Fruit fly (Drosophila melanogaster) whole organism, pupa: ENCODE data around the gene Cyp6d5.

Experiments used
- CG10348 ChIP-seq: fragments of 200-800 bp; sonication (Bioruptor generic); IDR thresholded peaks from 2 replicates; pipeline ENCODE4 v1.3.6; 2022; ENCODE audit warnings: missing biosample characterization, missing genetic modification characterization
- CG13204 ChIP-seq: fragments of 200-800 bp; sonication (Bioruptor generic); optimal IDR thresholded peaks from 2 replicates; lab custom pipeline; 2018; ENCODE audit warnings: missing biosample characterization, mild to moderate bottlenecking, missing genetic modification characterization, moderate library complexity
- CG14655 ChIP-seq: fragments of 200-800 bp; sonication (Bioruptor generic); optimal IDR thresholded peaks from 3 replicates; lab custom pipeline; 2017; ENCODE audit warnings: mild to moderate bottlenecking, missing biosample characterization, missing genetic modification reagents, missing genetic modification characterization
- CG15710 ChIP-seq: fragments of 200-800 bp; sonication (Bioruptor generic); optimal IDR thresholded peaks from 2 replicates; lab custom pipeline; 2018; ENCODE audit warnings: missing biosample characterization, mild to moderate bottlenecking, missing genetic modification characterization, moderate library complexity
- CG34367 ChIP-seq: fragments of 200-800 bp; sonication (Bioruptor generic); optimal IDR thresholded peaks from 2 replicates; lab custom pipeline; 2018; ENCODE audit warnings: missing biosample characterization, mild to moderate bottlenecking, missing genetic modification characterization
- CG8159 ChIP-seq: fragments of 200-800 bp; sonication (Bioruptor generic); optimal IDR thresholded peaks from 3 replicates; lab custom pipeline; 2018; ENCODE audit warnings: missing biosample characterization, mild to moderate bottlenecking, missing genetic modification characterization, moderate library complexity
- CG9948 ChIP-seq: fragments of 200-800 bp; sonication (Bioruptor generic); optimal IDR thresholded peaks from 2 replicates; lab custom pipeline; 2018; ENCODE audit warnings: missing biosample characterization, mild to moderate bottlenecking, missing genetic modification characterization, moderate library complexity
- D1 ChIP-seq: fragments of 200-800 bp; sonication (Bioruptor generic); optimal IDR thresholded peaks from 2 replicates; lab custom pipeline; 2018; ENCODE audit warnings: missing biosample characterization, mild to moderate bottlenecking, missing genetic modification characterization, moderate library complexity
- EcR ChIP-seq: fragments of 200-800 bp; sonication (Bioruptor generic); optimal IDR thresholded peaks from 3 replicates; lab custom pipeline; 2019; ENCODE audit warnings: missing biosample characterization, missing genetic modification characterization, mild to moderate bottlenecking, moderate library complexity, missing genetic modification reagents
- Pif1A ChIP-seq: fragments of 200-800 bp; sonication (Bioruptor generic); optimal IDR thresholded peaks from 3 replicates; lab custom pipeline; 2016; ENCODE audit warnings: missing biosample characterization, missing genetic modification characterization
- Snoo ChIP-seq: fragments of 200-800 bp; sonication (Bioruptor generic); optimal IDR thresholded peaks from 3 replicates; lab custom pipeline; 2017; ENCODE audit warnings: missing biosample characterization, mild to moderate bottlenecking, missing genetic modification characterization, inconsistent platforms
- fd96Ca ChIP-seq: fragments of 200-800 bp; sonication (Bioruptor generic); IDR thresholded peaks from 3 replicates; pipeline ENCODE4 v1.3.6; 2022; ENCODE audit warnings: missing biosample characterization, missing genetic modification characterization
- gl ChIP-seq: fragments of 200-800 bp; sonication (Bioruptor generic); optimal IDR thresholded peaks from 2 replicates; lab custom pipeline; 2018; ENCODE audit warnings: missing biosample characterization, mild to moderate bottlenecking, missing genetic modification characterization
- rn ChIP-seq: fragments of 200-800 bp; sonication (Bioruptor generic); IDR thresholded peaks from 2 replicates; pipeline ENCODE4 v1.3.6; 2022; ENCODE audit warnings: missing biosample characterization, missing genetic modification characterization

DNA sequence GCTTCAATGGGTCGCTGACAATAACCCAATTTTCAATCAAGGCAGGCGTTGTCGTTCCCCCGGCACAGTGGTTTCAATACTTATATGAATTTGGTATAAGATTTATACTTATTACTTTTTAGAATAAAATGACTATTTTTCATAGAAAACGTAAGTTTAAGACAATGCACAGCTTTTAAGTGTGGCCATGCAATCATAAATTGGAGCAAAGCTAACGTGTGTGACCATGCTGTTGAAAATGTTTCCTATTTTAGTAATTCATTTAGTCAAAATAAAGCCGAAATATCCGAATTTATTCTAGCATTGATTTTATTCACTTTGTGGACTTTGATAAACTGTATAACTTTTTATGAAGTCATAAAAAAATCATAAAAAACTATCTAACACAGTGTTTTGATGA lies 42.4 kb upstream of the Cyp6d5 start:
- TF ChIP-seq Pif1A (GFP tag; lab: Kevin White, UChicago) (no peak), gl (tag; lab: Kevin White, UChicago) (no peak), CG13204 (no peak), CG8159 (tag; lab: Kevin White, UChicago) (no peak), CG10348 (no peak), fd96Ca (GFP tag; lab: Robert Waterston, UW) (no peak), CG14655 (GFP tag; lab: Kevin White, UChicago) (no peak), CG9948 (tag; lab: Kevin White, UChicago) (no peak), EcR (no peak), Snoo (no peak), rn (GFP tag; lab: Robert Waterston, UW) (no peak), CG15710 (no peak), CG34367 (tag; lab: Kevin White, UChicago) (no peak), D1 (tag; lab: Kevin White, UChicago) (no peak)
